Fruit fly (Drosophila melanogaster): ENCODE data around the gene CG9393.
A peak's percentile ranks its signal among the peaks of the same experiment; 100 is the strongest.

Gene CG9393

DNA sequence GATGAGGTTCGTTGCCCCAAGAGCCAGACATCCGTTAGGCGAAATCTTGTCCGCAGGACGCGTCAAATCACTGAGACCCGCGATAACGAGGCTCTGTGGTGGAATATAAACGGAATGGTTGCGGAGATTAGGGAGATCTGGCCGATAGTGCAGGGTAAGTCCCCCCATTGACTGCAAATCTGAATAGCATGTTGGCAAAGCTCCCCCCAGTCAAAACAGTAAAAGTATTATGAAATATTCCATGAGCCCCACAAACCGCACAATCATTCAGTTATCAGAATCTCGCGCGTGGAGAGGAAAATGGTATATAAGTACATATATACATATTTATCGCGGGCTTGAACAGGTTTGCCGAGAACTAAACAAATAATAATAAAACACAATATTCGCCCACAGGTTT is 7.2 kb upstream of the CG9393 start:
- no peak for TF ChIP-seq Sp1 (GFP tag; optimal IDR thresholded peaks at IDR 0.05)
- no peak for TF ChIP-seq Rel (GFP tag; optimal IDR thresholded peaks at IDR 0.05)
- peak; percentile 93 for TF ChIP-seq Rel (tag; optimal IDR thresholded peaks at IDR 0.05)
- no peak for TF ChIP-seq woc (GFP tag; optimal IDR thresholded peaks at IDR 0.05)
- TF ChIP-seq Hr83 (GFP tag; optimal IDR thresholded peaks at IDR 0.05; ENCODE audit: poor library complexity, severe bottlenecking), result no peak
- no peak for TF ChIP-seq Hnf4 (GFP tag; optimal IDR thresholded peaks at IDR 0.05)
- TF ChIP-seq foxo (GFP tag; optimal IDR thresholded peaks at IDR 0.05), result no peak
- no peak for TF ChIP-seq OdsH (GFP tag; optimal IDR thresholded peaks at IDR 0.05)
- no peak for TF ChIP-seq Dfd (GFP tag; optimal IDR thresholded peaks at IDR 0.05)

DNA sequence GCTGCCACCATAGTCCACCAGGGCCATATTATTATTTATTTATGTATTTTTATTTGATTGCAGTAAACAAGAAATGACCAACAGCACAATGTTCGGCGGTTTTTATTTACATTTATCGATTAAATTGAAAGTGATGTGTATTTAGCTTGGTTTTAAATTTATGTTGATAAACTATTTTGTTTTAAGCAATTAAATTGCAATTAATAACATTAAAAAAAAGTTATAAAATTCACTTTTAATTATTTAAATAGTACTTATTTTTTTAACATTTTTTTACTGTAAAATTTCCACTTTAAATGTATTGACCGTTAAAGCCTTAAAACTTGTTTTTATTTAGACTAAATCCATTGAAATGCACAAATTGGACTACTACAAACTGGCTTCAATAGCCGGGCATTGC is 6.6 kb upstream of the CG9393 start, which contains the start of gene CG16790:
Gene CG16790 (minus strand): TSS at position 101 of the 400 bp plus-strand sequence.
- TF ChIP-seq Hnf4 (GFP tag; optimal IDR thresholded peaks at IDR 0.05) (no peak), Hr78 (GFP tag; optimal IDR thresholded peaks at IDR 0.05) (no peak), Myc (optimal IDR thresholded peaks at IDR 0.05) (peak; percentile 47), jim (GFP tag; optimal IDR thresholded peaks at IDR 0.05) (no peak), rgr (GFP tag; optimal IDR thresholded peaks at IDR 0.05) (no peak), GATAd (GFP tag; optimal IDR thresholded peaks at IDR 0.05) (no peak), lola (GFP tag; optimal IDR thresholded peaks at IDR 0.05) (no peak), Dfd (GFP tag; optimal IDR thresholded peaks at IDR 0.05) (no peak), psq (GFP tag; optimal IDR thresholded peaks at IDR 0.05) (no peak)

DNA sequence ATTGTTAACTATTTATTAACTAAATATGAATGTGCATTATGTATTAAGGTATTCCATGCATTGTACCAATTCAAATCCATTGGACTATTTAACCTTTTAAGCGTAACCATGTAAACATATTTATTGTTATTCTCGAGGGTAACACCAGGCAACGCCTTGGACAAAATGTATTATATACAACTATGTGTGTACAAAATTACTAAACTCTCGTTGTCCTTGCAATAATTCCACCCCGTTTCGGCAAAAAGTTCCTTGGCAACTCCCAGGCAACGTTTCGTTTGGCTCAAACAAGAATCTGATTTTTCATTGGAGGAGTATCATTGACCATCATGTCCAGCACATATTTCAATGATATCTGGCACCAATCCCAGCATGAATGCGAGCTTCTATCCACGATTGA is 2.4 kb upstream of the CG9393 start, which contains the start of gene CG16789:
Gene CG16789 (plus strand): TSS at position 301 of the 400 bp plus-strand sequence.
- no peak for TF ChIP-seq woc (GFP tag; optimal IDR thresholded peaks at IDR 0.05)
- TF ChIP-seq GATAd (GFP tag; optimal IDR thresholded peaks at IDR 0.05), result no peak
- TF ChIP-seq dsf (GFP tag; optimal IDR thresholded peaks at IDR 0.05; ENCODE audit: borderline replicate concordance), result no peak
- TF ChIP-seq Vsx2 (GFP tag; optimal IDR thresholded peaks at IDR 0.05; ENCODE audit: partially characterized antibody), result no peak
- no peak for TF ChIP-seq sv (GFP tag; optimal IDR thresholded peaks at IDR 0.05)
- TF ChIP-seq Abd-B (GFP tag; optimal IDR thresholded peaks at IDR 0.05), result no peak
- no peak for TF ChIP-seq foxo (GFP tag; optimal IDR thresholded peaks at IDR 0.05)

DNA sequence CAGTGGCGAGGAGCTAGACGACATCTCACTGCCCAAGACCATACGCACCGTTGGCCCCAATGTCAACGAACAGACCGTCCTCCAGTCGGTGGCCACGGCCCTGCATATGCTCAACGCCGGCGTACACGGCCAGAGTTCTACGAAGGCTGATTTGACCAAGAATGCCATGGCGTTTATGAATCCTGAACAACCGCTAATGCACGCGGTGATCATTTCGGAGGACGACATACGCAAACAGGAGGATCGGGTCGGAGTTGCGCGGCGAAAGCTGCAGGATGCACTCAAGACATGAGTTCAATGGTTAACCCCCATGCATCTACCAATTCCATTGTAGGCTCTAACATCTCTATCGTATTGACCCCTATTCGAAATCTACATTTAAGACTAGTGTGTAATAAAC is 2.4 kb downstream of the CG9393 start:
- TF ChIP-seq HLH106 (tag; optimal IDR thresholded peaks at IDR 0.05) (no peak), dsf (GFP tag; optimal IDR thresholded peaks at IDR 0.05; ENCODE audit: borderline replicate concordance) (no peak), lola (GFP tag; optimal IDR thresholded peaks at IDR 0.05) (no peak), CrebA (GFP tag; optimal IDR thresholded peaks at IDR 0.05; ENCODE audit: borderline replicate concordance) (no peak), psq (GFP tag; optimal IDR thresholded peaks at IDR 0.05) (no peak), woc (GFP tag; optimal IDR thresholded peaks at IDR 0.05) (no peak), Mio (GFP tag; optimal IDR thresholded peaks at IDR 0.05) (no peak), Abd-B (GFP tag; optimal IDR thresholded peaks at IDR 0.05) (no peak), CG32264 (GFP tag; optimal IDR thresholded peaks at IDR 0.05) (no peak), Sp1 (GFP tag; optimal IDR thresholded peaks at IDR 0.05) (no peak), OdsH (GFP tag; optimal IDR thresholded peaks at IDR 0.05) (no peak), h (GFP tag; optimal IDR thresholded peaks at IDR 0.05) (no peak), rgr (GFP tag; optimal IDR thresholded peaks at IDR 0.05) (no peak), usp (GFP tag; optimal IDR thresholded peaks at IDR 0.05) (no peak), brk (GFP tag; optimal IDR thresholded peaks at IDR 0.05) (no peak), dl (GFP tag; optimal IDR thresholded peaks at IDR 0.05; ENCODE audit: insufficient read depth in 1 of 2, partially characterized antibody in 2 of 2) (no peak), Dfd (GFP tag; optimal IDR thresholded peaks at IDR 0.05) (no peak), GATAd (GFP tag; optimal IDR thresholded peaks at IDR 0.05) (no peak), Hr78 (GFP tag; optimal IDR thresholded peaks at IDR 0.05) (no peak), sv (GFP tag; optimal IDR thresholded peaks at IDR 0.05) (no peak)

DNA sequence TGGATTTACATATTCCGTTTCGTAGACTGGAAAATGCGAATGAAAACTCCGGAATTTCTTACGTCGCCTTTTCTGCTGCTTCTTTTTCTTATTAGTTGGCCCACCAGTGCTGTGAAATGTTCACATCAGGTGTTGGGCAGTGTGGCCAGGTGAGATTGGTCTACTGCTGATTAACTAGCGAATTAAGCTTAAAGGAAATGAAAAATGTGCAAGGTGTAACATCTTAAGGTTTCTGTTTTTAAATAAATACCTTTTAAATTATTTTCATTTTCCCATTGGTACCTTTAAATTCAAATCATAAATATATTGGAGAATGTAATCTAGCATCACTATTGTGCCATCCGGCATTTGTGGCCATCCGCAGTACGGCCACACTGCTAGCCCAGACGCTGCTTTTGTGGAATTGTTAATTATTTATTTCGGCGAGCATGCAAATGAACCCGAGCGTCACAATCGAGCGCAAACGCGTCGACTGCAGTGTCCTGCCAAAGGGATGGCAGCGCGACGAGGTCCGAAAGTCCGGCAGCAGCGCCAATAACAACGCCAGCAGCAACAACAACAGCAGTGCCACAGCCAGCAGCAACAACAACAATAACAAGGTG is 4.0 kb downstream of the CG9393 start, which contains the start of the genes AP-1mu and MBD-like:
Gene AP-1mu (minus strand): TSS at position 113 of the 602 bp plus-strand sequence.
Gene MBD-like (plus strand): TSS at position 348 of the 602 bp plus-strand sequence.
- TF ChIP-seq Myc (optimal IDR thresholded peaks at IDR 0.05), result peak; percentile 67
- TF ChIP-seq Vsx2 (GFP tag; optimal IDR thresholded peaks at IDR 0.05; ENCODE audit: partially characterized antibody), result no peak
- peak in 1 of 2 experiments; percentile 78 for TF ChIP-seq foxo (GFP tag; optimal IDR thresholded peaks at IDR 0.05)
- TF ChIP-seq HLH106 (tag; optimal IDR thresholded peaks at IDR 0.05), result peak; percentile 73
- TF ChIP-seq OdsH (GFP tag; optimal IDR thresholded peaks at IDR 0.05), result peak; percentile 57
- TF ChIP-seq psq (GFP tag; optimal IDR thresholded peaks at IDR 0.05), result peak; percentile 66
- TF ChIP-seq CrebA (GFP tag; optimal IDR thresholded peaks at IDR 0.05; ENCODE audit: borderline replicate concordance), result no peak
- TF ChIP-seq CG32264 (GFP tag; optimal IDR thresholded peaks at IDR 0.05), result no peak
- no peak for TF ChIP-seq Dif (GFP tag; optimal IDR thresholded peaks at IDR 0.05; ENCODE audit: partially characterized antibody)
- TF ChIP-seq h (GFP tag; optimal IDR thresholded peaks at IDR 0.05), result peak; percentile 81
- TF ChIP-seq Jra (GFP tag; optimal IDR thresholded peaks at IDR 0.05), result peak; percentile 73
- TF ChIP-seq Sp1 (GFP tag; optimal IDR thresholded peaks at IDR 0.05), result peak; percentile 67
- TF ChIP-seq dl (GFP tag; optimal IDR thresholded peaks at IDR 0.05; ENCODE audit: insufficient read depth in 1 of 2, partially characterized antibody in 2 of 2), result no peak
- peak; percentile 67 for TF ChIP-seq woc (GFP tag; optimal IDR thresholded peaks at IDR 0.05)
- TF ChIP-seq dmrt93B (GFP tag; optimal IDR thresholded peaks at IDR 0.05), result no peak
- no peak for TF ChIP-seq br (GFP tag; optimal IDR thresholded peaks at IDR 0.05)
- TF ChIP-seq dsf (GFP tag; optimal IDR thresholded peaks at IDR 0.05; ENCODE audit: borderline replicate concordance), result no peak
- TF ChIP-seq ey (GFP tag; optimal IDR thresholded peaks at IDR 0.05), result peak; percentile 73
- TF ChIP-seq Abd-B (GFP tag; optimal IDR thresholded peaks at IDR 0.05), result no peak
- peak; percentile 71 for TF ChIP-seq rgr (GFP tag; optimal IDR thresholded peaks at IDR 0.05)
- no peak for TF ChIP-seq Rel (GFP tag; optimal IDR thresholded peaks at IDR 0.05)
- peak; percentile 50 for TF ChIP-seq Rel (tag; optimal IDR thresholded peaks at IDR 0.05)
- TF ChIP-seq lola (GFP tag; optimal IDR thresholded peaks at IDR 0.05), result no peak
- TF ChIP-seq Mio (GFP tag; optimal IDR thresholded peaks at IDR 0.05), result no peak
- no peak for TF ChIP-seq Hr78 (GFP tag; optimal IDR thresholded peaks at IDR 0.05)
- no peak for TF ChIP-seq usp (GFP tag; optimal IDR thresholded peaks at IDR 0.05)
- no peak for TF ChIP-seq N (GFP tag; optimal IDR thresholded peaks at IDR 0.05)
- TF ChIP-seq sv (GFP tag; optimal IDR thresholded peaks at IDR 0.05), result peak; percentile 40
- TF ChIP-seq fru (GFP tag; optimal IDR thresholded peaks at IDR 0.05), result peak; percentile 75
- TF ChIP-seq pan (optimal IDR thresholded peaks at IDR 0.05), result no peak
